Fruit fly (Drosophila melanogaster): ENCODE results near the gene dmGlut.
A peak's percentile ranks its signal among the peaks of the same experiment; 100 is the strongest.

Gene dmGlut

DNA sequence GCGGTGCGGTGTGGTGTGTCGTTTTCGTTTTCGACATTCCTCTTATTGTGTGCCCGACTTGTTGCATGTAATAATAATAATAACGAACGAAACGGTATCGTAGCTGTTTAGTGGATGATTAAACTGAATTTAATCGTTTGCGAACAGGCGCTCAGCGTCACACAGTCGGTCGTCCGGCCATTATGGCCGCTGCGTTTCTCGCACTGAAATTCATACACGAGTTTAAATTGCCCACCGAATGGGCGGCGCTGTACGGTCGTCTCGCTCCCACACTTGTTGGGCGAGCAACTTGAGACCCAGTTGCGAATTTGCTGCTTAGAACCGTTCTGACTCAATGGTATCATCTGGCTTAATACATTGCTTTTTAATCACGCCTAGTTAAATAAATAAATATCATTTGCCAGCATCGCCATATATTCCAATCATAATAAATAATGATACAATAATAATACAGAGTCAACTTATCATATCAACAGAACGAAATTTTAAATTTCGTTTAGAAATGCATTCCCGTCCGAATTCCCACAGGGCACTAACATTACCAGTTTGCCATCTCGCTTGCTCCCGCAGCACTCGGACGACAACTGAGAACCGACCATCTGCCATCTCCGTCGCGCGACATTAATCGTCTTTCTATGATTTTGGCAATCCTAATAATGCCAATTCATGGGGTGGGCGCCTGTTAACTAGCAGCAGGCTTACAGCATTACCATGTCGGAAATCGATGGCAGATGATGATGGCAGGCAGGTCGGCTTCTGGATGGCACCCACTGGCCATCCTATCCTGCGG is 16.2 kb upstream of the dmGlut start (continued):
- TF ChIP-seq CG10669 (GFP tag; optimal IDR thresholded peaks at IDR 0.05) (peak; percentile 93), Lpt (GFP tag; optimal IDR thresholded peaks at IDR 0.05) (peak; percentile 74), CG31627 (GFP tag; optimal IDR thresholded peaks at IDR 0.05) (peak; percentile 88), Eip75B (GFP tag; optimal IDR thresholded peaks at IDR 0.05) (peak; percentile 84), CG6276 (GFP tag; optimal IDR thresholded peaks at IDR 0.05) (peak; percentile 95), net (GFP tag; optimal IDR thresholded peaks at IDR 0.05) (peak; percentile 83), Eip78C (GFP tag) (peak; percentile 97), Smox (GFP tag; optimal IDR thresholded peaks at IDR 0.05) (peak; percentile 90), CG8632 (GFP tag; optimal IDR thresholded peaks at IDR 0.05) (peak; percentile 92), cyc (GFP tag; optimal IDR thresholded peaks at IDR 0.05) (peak; percentile 84)

DNA sequence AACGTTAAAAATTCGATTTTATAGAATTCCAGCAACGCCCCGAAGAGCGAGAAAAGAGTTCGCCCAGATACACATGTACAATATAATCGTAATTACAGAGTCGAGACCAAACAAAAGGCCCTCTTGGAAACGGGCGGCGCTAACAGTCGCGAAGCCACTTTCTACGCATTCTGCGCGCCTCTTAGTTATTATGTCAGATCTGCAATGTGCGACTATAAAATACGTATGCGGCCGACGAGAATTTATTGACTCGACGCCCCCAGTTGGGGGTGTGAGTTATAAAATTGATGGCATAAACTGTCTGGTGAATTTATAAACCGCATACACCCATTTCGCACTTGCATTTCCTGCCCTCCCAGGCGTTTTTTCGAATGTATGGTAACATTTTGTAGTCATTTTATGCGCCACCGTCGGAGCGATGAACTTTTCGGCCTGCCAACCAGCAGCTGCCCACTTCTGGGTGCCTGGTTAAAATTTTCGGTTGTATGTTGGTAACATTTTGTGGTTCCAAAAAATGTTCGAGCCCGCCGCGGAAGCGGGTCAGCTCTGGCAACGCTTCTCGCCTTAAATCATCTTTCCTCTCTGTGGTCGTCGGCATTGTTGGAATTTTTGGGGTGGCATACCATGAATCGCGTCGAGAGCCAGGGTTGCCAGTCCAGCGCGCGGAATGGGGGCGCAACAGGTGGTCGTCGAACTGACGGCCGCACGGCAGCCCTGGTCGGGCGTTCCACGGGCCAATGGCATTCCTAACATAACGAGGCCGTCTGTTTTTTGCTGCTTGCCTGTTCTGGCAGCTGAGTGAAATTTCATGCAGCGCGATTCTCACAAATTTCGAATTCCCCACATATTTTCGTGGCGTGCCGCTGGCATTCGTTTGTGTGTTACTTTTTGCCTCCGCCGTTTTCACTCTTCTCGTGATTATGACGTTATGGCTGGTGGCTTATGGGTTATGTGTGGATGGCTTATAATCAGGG is 15.3 kb upstream of the dmGlut start:
- no peak for TF ChIP-seq CG4318 (GFP tag; optimal IDR thresholded peaks at IDR 0.05)
- TF ChIP-seq dsx (GFP tag; optimal IDR thresholded peaks at IDR 0.05; ENCODE audit: poor library complexity, severe bottlenecking), result peak; percentile 92
- peak; percentile 52 for TF ChIP-seq pdm3 (GFP tag; optimal IDR thresholded peaks at IDR 0.05)
- TF ChIP-seq CG3032 (tag; optimal IDR thresholded peaks at IDR 0.05), result peak; percentile 72
- peak; percentile 5 for TF ChIP-seq CG32006 (GFP tag; optimal IDR thresholded peaks at IDR 0.05)
- peak; percentile 60 for TF ChIP-seq CG7368 (GFP tag; optimal IDR thresholded peaks at IDR 0.05)
- no peak for TF ChIP-seq fd85E (GFP tag; optimal IDR thresholded peaks at IDR 0.05)
- TF ChIP-seq esn (GFP tag; optimal IDR thresholded peaks at IDR 0.05), result peak; percentile 82
- peak; percentile 59 for TF ChIP-seq CG10669 (GFP tag; optimal IDR thresholded peaks at IDR 0.05)
- TF ChIP-seq net (GFP tag; optimal IDR thresholded peaks at IDR 0.05), result peak; percentile 89
- TF ChIP-seq cyc (GFP tag; optimal IDR thresholded peaks at IDR 0.05), result peak; percentile 87
- TF ChIP-seq CG11902 (GFP tag; optimal IDR thresholded peaks at IDR 0.05), result peak; percentile 31
- TF ChIP-seq CG6163 (GFP tag; IDR thresholded peaks at IDR 0.05), result no peak
- TF ChIP-seq achi (GFP tag; optimal IDR thresholded peaks at IDR 0.05), result peak; percentile 36
- TF ChIP-seq Gug (GFP tag; IDR thresholded peaks at IDR 0.05), result no peak
- TF ChIP-seq Blimp-1 (GFP tag; optimal IDR thresholded peaks at IDR 0.05), result peak; percentile 74
- TF ChIP-seq Hr4 (GFP tag; optimal IDR thresholded peaks at IDR 0.05), result peak; percentile 57
- TF ChIP-seq CG6854 (GFP tag; optimal IDR thresholded peaks at IDR 0.05), result peak; percentile 90
- no peak for TF ChIP-seq CG10631 (GFP tag; optimal IDR thresholded peaks at IDR 0.05)
- no peak for TF ChIP-seq CG15336 (GFP tag; IDR thresholded peaks at IDR 0.05)
- peak; percentile 29 for TF ChIP-seq CG34406 (GFP tag; optimal IDR thresholded peaks at IDR 0.05)
- TF ChIP-seq Sox102F (GFP tag; optimal IDR thresholded peaks at IDR 0.05), result peak; percentile 83
- TF ChIP-seq CG31627 (GFP tag; optimal IDR thresholded peaks at IDR 0.05), result peak; percentile 73
- peak; percentile 39 for TF ChIP-seq CG6276 (GFP tag; optimal IDR thresholded peaks at IDR 0.05)
- peak; percentile 73 for TF ChIP-seq CG6792 (GFP tag; optimal IDR thresholded peaks at IDR 0.05)
- peak; percentile 86 for TF ChIP-seq Eip78C (GFP tag)
- TF ChIP-seq ss (GFP tag; optimal IDR thresholded peaks at IDR 0.05), result peak; percentile 75 to 78
- peak; percentile 71 for TF ChIP-seq Sox14 (GFP tag; optimal IDR thresholded peaks at IDR 0.05)
- no peak for TF ChIP-seq CG8119 (GFP tag; IDR thresholded peaks at IDR 0.05)
- peak; percentile 84 for TF ChIP-seq CG3919 (GFP tag; optimal IDR thresholded peaks at IDR 0.05)
- peak; percentile 54 for TF ChIP-seq Ets96B (tag; optimal IDR thresholded peaks at IDR 0.05)
- no peak for TF ChIP-seq Sox15 (GFP tag; optimal IDR thresholded peaks at IDR 0.05)
- peak; percentile 85 for TF ChIP-seq fkh (GFP tag; optimal IDR thresholded peaks at IDR 0.05)
- TF ChIP-seq acj6 (GFP tag; optimal IDR thresholded peaks at IDR 0.05), result peak; percentile 22
- peak; percentile 53 for TF ChIP-seq CG16779 (tag; optimal IDR thresholded peaks at IDR 0.05)
- TF ChIP-seq svp (GFP tag), result peak; percentile 100
- TF ChIP-seq Ets21C (GFP tag; optimal IDR thresholded peaks at IDR 0.05), result peak; percentile 61
- TF ChIP-seq vri (GFP tag; optimal IDR thresholded peaks at IDR 0.05), result no peak
- peak; percentile 54 for TF ChIP-seq Lpt (GFP tag; optimal IDR thresholded peaks at IDR 0.05)
- peak; percentile 56 for TF ChIP-seq CG9139 (GFP tag; optimal IDR thresholded peaks at IDR 0.05)
- TF ChIP-seq CG11294 (GFP tag; IDR thresholded peaks at IDR 0.05), result no peak
- peak; percentile 31 for TF ChIP-seq OdsH (GFP tag; optimal IDR thresholded peaks at IDR 0.05)
